Worm (Caenorhabditis elegans) whole organism, L1 larva: ENCODE results near the gene cee-1.

Source experiments
- C04F5.9 ChIP-seq: sonication (generic microtip); optimal IDR thresholded peaks from 2 replicates; lab custom pipeline; 2016; ENCODE audit warnings: missing genetic modification characterization, missing compliant biosample characterization
- C16A3.4 ChIP-seq: fragments of 150-350 bp; optimal IDR thresholded peaks from 2 replicates; lab custom pipeline; 2014; ENCODE audit warnings: missing biosample characterization, missing genetic modification characterization
- alr-1 ChIP-seq: fragments of 200-800 bp; sonication (Bioruptor generic); optimal IDR thresholded peaks from 2 replicates; lab custom pipeline; 2018; ENCODE audit warnings: borderline replicate concordance, mild to moderate bottlenecking, missing genetic modification characterization, missing compliant biosample characterization
- ama-1 ChIP-seq: fragments of 150-350 bp; optimal IDR thresholded peaks from 2 replicates; lab custom pipeline; 2014
- blmp-1 ChIP-seq: fragments of 150-350 bp; optimal IDR thresholded peaks from 2 replicates; lab custom pipeline; 2014; ENCODE audit warnings: missing biosample characterization, missing genetic modification characterization
- ceh-63 ChIP-seq: fragments of 200-800 bp; sonication (Bioruptor generic); optimal IDR thresholded peaks from 2 replicates; lab custom pipeline; 2018; ENCODE audit warnings: mild to moderate bottlenecking, missing genetic modification characterization, missing compliant biosample characterization
- ceh-8 ChIP-seq: fragments of 200-800 bp; sonication (Bioruptor generic); optimal IDR thresholded peaks from 2 replicates; lab custom pipeline; 2018; ENCODE audit warnings: mild to moderate bottlenecking, missing genetic modification characterization, moderate library complexity, missing compliant biosample characterization
- ceh-82 ChIP-seq, 3 experiments: fragments of 150-350 bp in 1 of 3; sonication (generic microtip) in 2 of 3; optimal IDR thresholded peaks; 2 replicates each; lab custom pipeline; 2014 to 2017; ENCODE audit warnings: missing biosample characterization in 3 of 3, missing genetic modification characterization in 3 of 3
- ceh-90 ChIP-seq: sonication (generic microtip); optimal IDR thresholded peaks from 2 replicates; lab custom pipeline; 2016; ENCODE audit warnings: missing genetic modification characterization, missing compliant biosample characterization
- ces-1 ChIP-seq: fragments of 150-350 bp; optimal IDR thresholded peaks from 2 replicates; lab custom pipeline; 2014; ENCODE audit warnings: missing biosample characterization, missing genetic modification reagents, missing genetic modification characterization
- dpl-1 ChIP-seq, 3 experiments: fragments of 150-350 bp in 2 of 3; sonication (generic microtip) in 1 of 3; optimal IDR thresholded peaks; 2 replicates each; lab custom pipeline; 2014 to 2017; ENCODE audit warnings: missing biosample characterization in 3 of 3, missing genetic modification characterization in 3 of 3, missing genetic modification reagents in 3 of 3
- dsc-1 ChIP-seq: sonication (generic microtip); optimal IDR thresholded peaks from 2 replicates; lab custom pipeline; 2016; ENCODE audit warnings: mild to moderate bottlenecking, missing genetic modification characterization, missing compliant biosample characterization
- efl-3 ChIP-seq: fragments of 200-800 bp; sonication (Bioruptor generic); optimal IDR thresholded peaks from 2 replicates; lab custom pipeline; 2018; ENCODE audit warnings: mild to moderate bottlenecking, missing genetic modification characterization, missing compliant biosample characterization
- egl-27 ChIP-seq, 2 experiments: fragments of 150-350 bp in 1 of 2; sonication (generic microtip); optimal IDR thresholded peaks; 3 replicates each; lab custom pipeline; 2017 to 2018; ENCODE audit warnings: missing biosample characterization in 2 of 2, missing genetic modification characterization in 2 of 2, missing genetic modification reagents in 2 of 2
- elt-2 ChIP-seq: sonication (generic microtip); optimal IDR thresholded peaks from 2 replicates; lab custom pipeline; 2016; ENCODE audit warnings: missing genetic modification characterization, mild to moderate bottlenecking, inconsistent platforms, missing compliant biosample characterization, missing genetic modification reagents
- elt-3 ChIP-seq, 6 experiments: fragments of 150-350 bp in 1 of 6; sonication (generic microtip); optimal IDR thresholded peaks; 2 replicates each; lab custom pipeline; 2017 to 2018; ENCODE audit warnings: missing biosample characterization in 6 of 6, missing genetic modification characterization in 6 of 6, inconsistent platforms in 1 of 6
- ets-5 ChIP-seq: fragments of 200-800 bp; sonication (Bioruptor generic); IDR thresholded peaks from 2 replicates; pipeline ENCODE4 v1.3.6; 2022; ENCODE audit warnings: missing genetic modification characterization, missing compliant biosample characterization
- fkh-8 ChIP-seq: sonication (generic microtip); optimal IDR thresholded peaks from 2 replicates; lab custom pipeline; 2016; ENCODE audit warnings: mild to moderate bottlenecking, missing genetic modification characterization, missing compliant biosample characterization
- fos-1 ChIP-seq: fragments of 150-350 bp; optimal IDR thresholded peaks from 2 replicates; lab custom pipeline; 2014; ENCODE audit warnings: missing biosample characterization, missing genetic modification characterization
- grh-1 ChIP-seq: fragments of 200-800 bp; sonication (Bioruptor generic); IDR thresholded peaks from 2 replicates; pipeline ENCODE4 v1.3.6; 2022; ENCODE audit warnings: missing genetic modification reagents, missing genetic modification characterization, missing compliant biosample characterization
- hlh-17 ChIP-seq: fragments of 200-800 bp; sonication (Bioruptor generic); optimal IDR thresholded peaks from 2 replicates; lab custom pipeline; 2018; ENCODE audit warnings: missing genetic modification characterization, mild to moderate bottlenecking, missing compliant biosample characterization, moderate library complexity, borderline replicate concordance
- hlh-4 ChIP-seq: sonication (generic microtip); optimal IDR thresholded peaks from 2 replicates; lab custom pipeline; 2016; ENCODE audit warnings: mild to moderate bottlenecking, missing genetic modification characterization, missing compliant biosample characterization
- hpl-2 ChIP-seq: fragments of 150-350 bp; optimal IDR thresholded peaks from 2 replicates; lab custom pipeline; 2014; ENCODE audit warnings: missing biosample characterization, missing genetic modification reagents, missing genetic modification characterization
- irx-1 ChIP-seq: sonication (generic microtip); optimal IDR thresholded peaks from 2 replicates; lab custom pipeline; 2016; ENCODE audit warnings: missing genetic modification characterization, missing compliant biosample characterization
- isw-1 ChIP-seq: fragments of 200-800 bp; sonication (Bioruptor generic); IDR thresholded peaks from 2 replicates; pipeline ENCODE4 v1.3.6; 2022; ENCODE audit warnings: missing genetic modification characterization, missing compliant biosample characterization
- lin-13 ChIP-seq: fragments of 150-350 bp; optimal IDR thresholded peaks from 2 replicates; lab custom pipeline; 2014; ENCODE audit warnings: missing biosample characterization, missing genetic modification reagents, missing genetic modification characterization
- lin-14 ChIP-seq: fragments of 200-800 bp; sonication (Bioruptor generic); optimal IDR thresholded peaks from 2 replicates; lab custom pipeline; 2018; ENCODE audit warnings: mild to moderate bottlenecking, missing genetic modification characterization, moderate library complexity, missing compliant biosample characterization
- lin-15B ChIP-seq: fragments of 150-350 bp; sonication (generic microtip); optimal IDR thresholded peaks from 3 replicates; lab custom pipeline; 2014; ENCODE audit warnings: missing biosample characterization, missing genetic modification characterization
- lin-39 ChIP-seq: fragments of 150-350 bp; optimal IDR thresholded peaks from 2 replicates; lab custom pipeline; 2014; ENCODE audit warnings: missing biosample characterization, missing genetic modification reagents, missing genetic modification characterization
- mab-9 ChIP-seq: fragments of 200-800 bp; sonication (Bioruptor generic); IDR thresholded peaks from 2 replicates; pipeline ENCODE4 v1.3.6; 2022; ENCODE audit warnings: missing genetic modification reagents, missing genetic modification characterization, missing compliant biosample characterization
- mdl-1 ChIP-seq, 2 experiments: fragments of 150-350 bp; optimal IDR thresholded peaks; 2 replicates each; lab custom pipeline; 2014 to 2017; ENCODE audit warnings: missing biosample characterization in 2 of 2, missing genetic modification characterization in 2 of 2, inconsistent platforms in 1 of 2
- mef-2 ChIP-seq: fragments of 150-350 bp; optimal IDR thresholded peaks from 2 replicates; lab custom pipeline; 2014; ENCODE audit warnings: missing biosample characterization, missing genetic modification characterization
- mep-1 ChIP-seq: fragments of 150-350 bp; optimal IDR thresholded peaks from 2 replicates; lab custom pipeline; 2014; ENCODE audit warnings: missing biosample characterization, missing genetic modification characterization
- nhr-11 ChIP-seq: fragments of 150-350 bp; optimal IDR thresholded peaks from 2 replicates; lab custom pipeline; 2014; ENCODE audit warnings: missing biosample characterization, missing genetic modification characterization
- nhr-12 ChIP-seq: sonication (generic microtip); optimal IDR thresholded peaks from 2 replicates; lab custom pipeline; 2017; ENCODE audit warnings: missing biosample characterization, missing genetic modification characterization
- nhr-237 ChIP-seq: fragments of 150-350 bp; optimal IDR thresholded peaks from 2 replicates; lab custom pipeline; 2014; ENCODE audit warnings: missing biosample characterization, missing genetic modification characterization
- nhr-47 ChIP-seq: sonication (generic microtip); optimal IDR thresholded peaks from 2 replicates; lab custom pipeline; 2016; ENCODE audit warnings: mild to moderate bottlenecking, missing genetic modification characterization, moderate library complexity, missing compliant biosample characterization
- nhr-76 ChIP-seq: sonication (generic microtip); optimal IDR thresholded peaks from 2 replicates; lab custom pipeline; 2017; ENCODE audit warnings: missing biosample characterization, missing genetic modification characterization
- nhr-84 ChIP-seq: sonication (generic microtip); optimal IDR thresholded peaks from 2 replicates; lab custom pipeline; 2017; ENCODE audit warnings: missing biosample characterization, missing genetic modification characterization
- nhr-90 ChIP-seq: sonication (generic microtip); optimal IDR thresholded peaks from 2 replicates; lab custom pipeline; 2016; ENCODE audit warnings: mild to moderate bottlenecking, missing genetic modification characterization, missing compliant biosample characterization; ENCODE audit not compliant: poor library complexity
- pax-3 ChIP-seq: fragments of 200-800 bp; sonication (Bioruptor generic); optimal IDR thresholded peaks from 2 replicates; lab custom pipeline; 2018; ENCODE audit warnings: mild to moderate bottlenecking, missing genetic modification characterization, moderate library complexity, missing compliant biosample characterization
- pqm-1 ChIP-seq: sonication (generic microtip); optimal IDR thresholded peaks from 3 replicates; lab custom pipeline; 2017; ENCODE audit warnings: missing biosample characterization, missing genetic modification characterization
- snu-23 ChIP-seq: sonication (generic microtip); optimal IDR thresholded peaks from 2 replicates; lab custom pipeline; 2016; ENCODE audit warnings: missing genetic modification characterization, missing compliant biosample characterization
- sptf-1 ChIP-seq: fragments of 150-350 bp; optimal IDR thresholded peaks from 2 replicates; lab custom pipeline; 2014; ENCODE audit warnings: missing biosample characterization, missing genetic modification characterization
- swsn-7 ChIP-seq: sonication (generic microtip); optimal IDR thresholded peaks from 2 replicates; lab custom pipeline; 2016; ENCODE audit warnings: missing genetic modification characterization, missing compliant biosample characterization
- tbx-2 ChIP-seq: sonication (generic microtip); optimal IDR thresholded peaks from 2 replicates; lab custom pipeline; 2016; ENCODE audit warnings: missing genetic modification characterization, missing compliant biosample characterization
- tlp-1 ChIP-seq: fragments of 150-350 bp; optimal IDR thresholded peaks from 2 replicates; lab custom pipeline; 2014; ENCODE audit warnings: missing biosample characterization, missing genetic modification characterization
- unc-130 ChIP-seq: fragments of 150-350 bp; optimal IDR thresholded peaks from 2 replicates; lab custom pipeline; 2017; ENCODE audit warnings: missing biosample characterization, missing genetic modification characterization, inconsistent platforms
- unc-62 ChIP-seq: fragments of 150-350 bp; optimal IDR thresholded peaks from 2 replicates; lab custom pipeline; 2014; ENCODE audit warnings: missing biosample characterization, missing genetic modification reagents, missing genetic modification characterization
- unc-86 ChIP-seq: sonication (generic microtip); optimal IDR thresholded peaks from 2 replicates; lab custom pipeline; 2016; ENCODE audit warnings: missing genetic modification characterization, missing compliant biosample characterization
- xbp-1 ChIP-seq: sonication (generic microtip); optimal IDR thresholded peaks from 2 replicates; lab custom pipeline; 2016; ENCODE audit warnings: missing genetic modification characterization, missing compliant biosample characterization
- zip-4 ChIP-seq: fragments of 200-800 bp; sonication (Bioruptor generic); optimal IDR thresholded peaks from 2 replicates; lab custom pipeline; 2018; ENCODE audit warnings: mild to moderate bottlenecking, missing genetic modification characterization, moderate library complexity, missing compliant biosample characterization
- ztf-4 ChIP-seq: fragments of 150-350 bp; optimal IDR thresholded peaks from 2 replicates; lab custom pipeline; 2014; ENCODE audit warnings: missing biosample characterization, missing genetic modification characterization

cee-1 gene

DNA sequence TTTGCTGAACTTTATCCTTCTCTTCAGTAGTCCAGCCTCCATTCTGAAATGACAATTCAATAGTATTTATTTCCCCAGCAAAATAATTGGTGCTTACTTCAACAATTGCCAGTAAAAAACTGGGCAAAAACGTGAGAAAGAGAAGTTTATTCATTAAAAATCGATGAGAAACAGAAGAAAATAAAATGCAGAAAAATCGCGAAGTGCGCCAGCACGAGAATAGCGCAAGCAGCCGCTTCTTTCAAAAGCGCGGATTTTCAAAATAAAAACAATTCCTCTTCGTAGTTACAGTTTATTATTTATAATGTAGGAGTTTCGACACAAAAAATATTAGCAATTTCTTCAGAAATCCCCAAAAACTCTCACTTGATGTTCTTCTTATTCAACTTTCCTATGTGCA is 50.4 kb downstream of the cee-1 start, which contains the start of gene C27F2.9 (continued):
- no peak for TF ChIP-seq hlh-17 (GFP tag; lab: Kevin White, UChicago)
- peak; percentile 88 for TF ChIP-seq lin-14
- TF ChIP-seq blmp-1 (tag; lab: Kevin White, UChicago) = peak; percentile 71
- TF ChIP-seq snu-23 = peak; percentile 94
- peak; percentile 72 for TF ChIP-seq zip-4
- peak; percentile 99 to 100 (median 99) for TF ChIP-seq dpl-1 (GFP tag; optimal IDR thresholded peaks at IDR 0.05; lab: Kevin White, UChicago)
- no peak for TF ChIP-seq egl-27 (tag; optimal IDR thresholded peaks at IDR 0.05; lab: Kevin White, UChicago)
- TF ChIP-seq ceh-8 (GFP tag; lab: Kevin White, UChicago) = peak; percentile 84
- peak; percentile 92 for TF ChIP-seq C16A3.4 (tag; lab: Kevin White, UChicago)
- peak; percentile 90 for TF ChIP-seq nhr-11 (tag; lab: Kevin White, UChicago)
- peak; percentile 9 for TF ChIP-seq ama-1 (lab: Kevin White, UChicago)
- peak; percentile 71 for TF ChIP-seq lin-13 (GFP tag; lab: Kevin White, UChicago)
- no peak for TF ChIP-seq nhr-76
- TF ChIP-seq tlp-1 = no peak
- TF ChIP-seq nhr-237 (tag; lab: Kevin White, UChicago) = peak; percentile 84
- TF ChIP-seq C04F5.9 = peak; percentile 87
- TF ChIP-seq unc-62 = no peak
- TF ChIP-seq mef-2 = peak; percentile 5
- TF ChIP-seq ceh-82 (tag; optimal IDR thresholded peaks at IDR 0.05; lab: Kevin White, UChicago) = peak; percentile 89 to 94 (median 93)
- TF ChIP-seq swsn-7 (tag; lab: Kevin White, UChicago) = peak; percentile 94
- TF ChIP-seq alr-1 (tag; lab: Kevin White, UChicago) = no peak
- peak; percentile 78 for TF ChIP-seq pax-3 (tag; lab: Kevin White, UChicago)
- TF ChIP-seq ets-5 (GFP tag; lab: Robert Waterston, UW) = no peak
- peak; percentile 93 for TF ChIP-seq xbp-1 (tag; lab: Kevin White, UChicago)
- TF ChIP-seq pqm-1 (tag; lab: Kevin White, UChicago) = no peak
- TF ChIP-seq nhr-12 (tag; lab: Kevin White, UChicago) = peak; percentile 21
- peak; percentile 94 for TF ChIP-seq dsc-1 (tag; lab: Kevin White, UChicago)
- peak; percentile 91 for TF ChIP-seq isw-1 (GFP tag; lab: Robert Waterston, UW)
- TF ChIP-seq grh-1 (GFP tag; lab: Robert Waterston, UW) = peak; percentile 85
- TF ChIP-seq hpl-2 (GFP tag; lab: Kevin White, UChicago) = no peak
- peak; percentile 74 for TF ChIP-seq elt-2
- TF ChIP-seq unc-86 (tag; lab: Kevin White, UChicago) = peak; percentile 89
- TF ChIP-seq efl-3 (GFP tag; lab: Kevin White, UChicago) = peak; percentile 19
- TF ChIP-seq ceh-63 (GFP tag; lab: Kevin White, UChicago) = no peak
- TF ChIP-seq nhr-90 (tag; lab: Kevin White, UChicago) = peak; percentile 94
- peak; percentile 95 for TF ChIP-seq nhr-47 (tag; lab: Kevin White, UChicago)
- TF ChIP-seq tbx-2 (tag; lab: Kevin White, UChicago) = peak; percentile 93
- TF ChIP-seq hlh-4 (tag; lab: Kevin White, UChicago) = no peak
- TF ChIP-seq fkh-8 (tag; lab: Kevin White, UChicago) = peak; percentile 84
- TF ChIP-seq lin-39 (tag; lab: Kevin White, UChicago) = peak; percentile 86
- peak; percentile 95 for TF ChIP-seq mep-1 (tag; lab: Kevin White, UChicago)
- peak; percentile 84 for TF ChIP-seq mab-9 (GFP tag; lab: Robert Waterston, UW)
- no peak for TF ChIP-seq nhr-84 (tag; lab: Kevin White, UChicago)
- TF ChIP-seq elt-3 (tag; optimal IDR thresholded peaks at IDR 0.05; lab: Kevin White, UChicago) = peak in 4 of 6 experiments; percentile 3 to 87 (median 56)
- TF ChIP-seq ceh-90 (tag; lab: Kevin White, UChicago) = peak; percentile 63
- TF ChIP-seq ztf-4 = peak; percentile 61
- TF ChIP-seq mdl-1 (tag; optimal IDR thresholded peaks at IDR 0.05; lab: Kevin White, UChicago) = peak in 1 of 2 experiments; percentile 71
- TF ChIP-seq lin-15B (tag; lab: Kevin White, UChicago) = peak; percentile 75
- TF ChIP-seq ces-1 = no peak
- TF ChIP-seq irx-1 = peak; percentile 90
- peak; percentile 81 for TF ChIP-seq unc-130 (tag; lab: Kevin White, UChicago)
- TF ChIP-seq sptf-1 = no peak
- TF ChIP-seq fos-1 (tag; lab: Kevin White, UChicago) = peak; percentile 80
